Worm (Caenorhabditis elegans) whole organism, L4/young adult: ENCODE measurements around the gene T19C4.5.

Source experiments
- W03F9.2 ChIP-seq: fragments of 150-350 bp; optimal IDR thresholded peaks from 2 replicates; lab custom pipeline; 2014; ENCODE audit warnings: missing biosample characterization, missing genetic modification characterization
- dao-5 ChIP-seq: sonication (generic microtip); optimal IDR thresholded peaks from 2 replicates; lab custom pipeline; 2016; ENCODE audit warnings: missing genotype, missing genetic modification characterization, moderate library complexity, missing compliant biosample characterization
- him-1 ChIP-seq: sonication (generic microtip); optimal IDR thresholded peaks from 2 replicates; lab custom pipeline; 2016; ENCODE audit warnings: missing genotype, missing genetic modification reagents, missing genetic modification characterization, missing compliant biosample characterization

Gene T19C4.5

DNA sequence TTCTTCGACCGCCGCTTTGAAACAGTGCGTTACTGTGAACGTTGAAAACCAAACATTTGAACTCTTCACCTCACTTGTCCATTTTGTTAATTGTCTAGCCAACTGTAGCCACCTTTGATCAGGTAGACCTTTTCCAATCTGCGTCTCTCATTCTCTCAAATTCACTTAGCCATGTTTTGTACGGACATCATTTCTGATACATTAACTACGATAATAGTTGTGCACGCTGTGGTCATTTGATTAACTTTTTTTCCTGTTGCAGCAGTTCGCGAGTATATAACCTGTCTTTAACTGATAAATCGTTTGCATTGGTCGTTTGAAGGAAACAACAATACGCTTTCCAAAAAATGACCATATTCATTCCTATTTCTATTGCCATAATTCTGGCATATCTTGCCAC, 45.4 kb downstream of the T19C4.5 start, which contains the start of gene cyp-29A2:
Gene cyp-29A2 (plus strand): TSS at position 190 of the 400 bp plus-strand sequence.
- no peak for TF ChIP-seq him-1
- TF ChIP-seq W03F9.2 (tag; lab: Kevin White, UChicago): no peak
- TF ChIP-seq dao-5: no peak

DNA sequence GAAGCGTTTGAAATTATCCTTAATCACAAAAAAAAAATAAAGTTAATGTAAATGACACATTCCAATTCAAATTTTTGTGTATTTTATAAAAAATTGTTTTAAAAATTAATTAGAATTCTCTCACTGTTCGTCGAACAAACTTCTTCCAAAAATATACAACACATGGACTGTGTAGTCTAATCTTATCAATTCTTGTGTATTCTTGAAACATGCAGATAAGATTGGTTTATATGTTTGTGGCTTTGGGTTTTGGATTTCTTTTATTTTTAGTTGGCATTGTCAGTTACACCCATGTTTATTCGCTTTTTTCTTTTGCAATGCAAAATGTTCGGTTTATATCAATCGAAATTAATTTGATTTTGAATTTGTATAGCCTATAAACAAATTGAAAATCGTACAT, 48.4 kb downstream of the T19C4.5 start:
- TF ChIP-seq him-1 (no peak), dao-5 (no peak), W03F9.2 (tag; lab: Kevin White, UChicago) (no peak)

DNA sequence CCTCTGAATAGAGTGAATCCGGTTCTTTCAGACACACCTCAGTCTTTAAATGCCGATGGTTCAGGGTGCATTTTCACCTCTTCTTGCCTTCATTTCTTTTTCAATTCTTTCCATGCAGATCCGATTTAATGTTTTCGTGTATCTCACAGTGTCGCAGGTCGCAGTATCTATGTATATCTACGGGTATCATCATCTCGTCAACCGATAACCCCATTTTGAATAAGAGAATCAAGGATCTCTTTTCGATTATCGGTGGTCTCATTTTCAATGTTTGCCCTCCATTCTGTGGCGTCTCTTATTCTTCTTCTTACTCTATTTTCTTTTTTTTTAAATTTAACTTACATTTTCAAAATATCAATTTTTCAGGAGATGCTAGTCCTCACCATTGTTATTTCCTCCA, 48.9 kb downstream of the T19C4.5 start, which contains the start of gene T19B10.2:
Gene T19B10.2 (plus strand): TSS at position 367 of the 400 bp plus-strand sequence.
- TF ChIP-seq him-1 (no peak), dao-5 (no peak), W03F9.2 (tag; lab: Kevin White, UChicago) (no peak)

DNA sequence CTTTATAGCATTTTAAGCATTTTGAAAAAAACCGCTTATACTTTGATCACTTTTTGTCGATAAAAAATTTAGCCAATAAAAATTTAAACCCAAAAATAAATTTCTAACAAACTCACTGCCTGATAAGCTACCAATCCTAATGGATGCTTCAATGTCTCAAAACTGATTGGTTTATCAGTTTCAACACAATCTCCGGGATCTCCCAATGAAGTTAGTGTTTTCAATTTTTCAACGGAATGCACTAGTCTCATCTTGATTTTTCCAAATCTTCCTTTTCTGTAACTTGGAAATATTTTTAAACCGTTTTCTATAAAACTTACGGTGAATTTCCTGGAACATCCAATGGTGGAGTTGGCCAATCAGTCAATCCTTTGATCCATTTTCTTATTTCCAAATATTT, 51.7 kb downstream of the T19C4.5 start:
- TF ChIP-seq him-1 (no peak), W03F9.2 (tag; lab: Kevin White, UChicago) (no peak), dao-5 (no peak)
